Worm (Caenorhabditis elegans) whole organism, L4 larva: Measurements from ENCODE around the gene moa-1.

Experiments used
- fos-1 ChIP-seq: fragments of 150-350 bp; optimal IDR thresholded peaks from 2 replicates; lab custom pipeline; 2014; ENCODE audit warnings: missing biosample characterization, missing genetic modification characterization
- lin-39 ChIP-seq: fragments of 150-350 bp; optimal IDR thresholded peaks from 2 replicates; lab custom pipeline; 2014; ENCODE audit warnings: missing biosample characterization, missing genetic modification reagents, missing genetic modification characterization
- madf-9 ChIP-seq: fragments of 200-800 bp; sonication (Bioruptor generic); conservative IDR thresholded peaks from 2 replicates; pipeline ENCODE4 v1.3.6; 2022; ENCODE audit warnings: missing genetic modification reagents, missing genetic modification characterization, missing compliant biosample characterization
- nhr-102 ChIP-seq: sonication (generic microtip); optimal IDR thresholded peaks from 2 replicates; lab custom pipeline; 2016; ENCODE audit warnings: mild to moderate bottlenecking, missing genetic modification characterization, moderate library complexity, missing compliant biosample characterization
- nhr-77 ChIP-seq: fragments of 150-350 bp; optimal IDR thresholded peaks from 2 replicates; lab custom pipeline; 2014; ENCODE audit warnings: missing biosample characterization, missing genetic modification characterization
- snpc-1.2 ChIP-seq: fragments of 200-800 bp; sonication (Bioruptor generic); IDR thresholded peaks from 2 replicates; pipeline ENCODE4 v1.3.6; 2022; ENCODE audit warnings: missing genetic modification reagents, missing genetic modification characterization, missing compliant biosample characterization
- unc-62 ChIP-seq, 3 experiments: fragments of 150-350 bp in 1 of 3; sonication (generic microtip); optimal IDR thresholded peaks in 2 of 3; peaks in 1 of 3; 1 replicate in 1 of 3; 2 replicates in 2 of 3; lab custom pipeline; 2014 to 2017; ENCODE audit warnings: missing biosample characterization in 3 of 3, missing genetic modification characterization in 3 of 3, missing genetic modification reagents in 3 of 3, missing genotype in 1 of 3
- zag-1 ChIP-seq: fragments of 150-350 bp; optimal IDR thresholded peaks from 2 replicates; lab custom pipeline; 2014; ENCODE audit warnings: missing biosample characterization, missing genetic modification characterization

DNA sequence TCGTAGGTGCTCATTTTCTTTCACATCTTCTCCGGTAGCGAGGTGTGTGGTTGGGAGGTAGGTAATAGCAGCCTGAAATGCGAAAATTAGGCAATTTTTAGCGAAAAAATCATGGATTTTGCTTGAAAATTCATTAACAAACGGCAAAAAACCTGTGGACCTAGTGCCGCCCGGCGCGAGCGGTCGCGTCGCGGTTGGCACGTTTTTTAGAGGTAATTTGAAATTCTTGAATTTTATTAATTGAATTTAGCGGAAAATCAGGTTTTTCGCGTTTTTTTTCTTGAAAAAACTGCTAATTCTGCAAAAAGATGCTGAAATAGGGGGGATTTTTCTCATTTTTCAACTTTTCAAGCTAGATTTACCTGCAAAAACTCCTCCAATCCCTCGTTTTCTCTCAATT is 20.3 kb downstream of the moa-1 start:
- TF ChIP-seq snpc-1.2 (GFP tag; lab: Robert Waterston, UW) (no peak), madf-9 (GFP tag; lab: Robert Waterston, UW) (no peak), nhr-77 (tag; lab: Kevin White, UChicago) (no peak), fos-1 (tag; lab: Kevin White, UChicago) (no peak), zag-1 (tag; lab: Kevin White, UChicago) (no peak), lin-39 (tag; lab: Kevin White, UChicago) (no peak), nhr-102 (tag; lab: Kevin White, UChicago) (no peak), unc-62 (GFP tag; optimal IDR thresholded peaks at IDR 0.05 in 1 of 2; lab: Kevin White, UChicago) (peak in 1 of 2 experiments; percentile 10), unc-62 (tag; optimal IDR thresholded peaks at IDR 0.05; lab: Kevin White, UChicago) (no peak)
